Worm (Caenorhabditis elegans): ENCODE results near the gene nonu-1.

The nonu-1 gene

DNA sequence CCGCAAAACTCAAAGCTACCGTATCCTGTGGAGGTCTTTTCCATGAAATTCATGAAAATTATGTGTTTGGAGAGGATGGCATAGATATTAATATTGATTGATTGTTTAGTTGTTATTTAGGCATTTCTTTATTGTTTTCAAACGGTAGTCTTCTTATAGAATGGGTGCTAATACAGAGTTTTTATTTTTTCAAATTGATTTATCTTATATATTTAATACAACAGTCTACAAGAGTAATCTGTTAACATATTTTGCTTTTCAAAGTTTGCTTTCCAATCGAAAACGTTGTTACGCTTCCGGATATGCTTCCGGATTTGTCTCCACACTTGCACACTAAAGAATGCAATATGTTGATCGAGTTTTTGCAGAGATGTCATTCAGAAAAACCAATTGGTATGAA lies 17.1 kb upstream of the nonu-1 start, which contains the start of gene C35D10.17:
Gene C35D10.17, plus strand, starts transcription at position 301 of the 400 bp plus-strand sequence.
- TF ChIP-seq aly-1 (tag; optimal IDR thresholded peaks at IDR 0.05) = no peak

- TF ChIP-seq tbx-37 (GFP tag; conservative IDR thresholded peaks at IDR 0.05) (no peak), aly-1 (tag; optimal IDR thresholded peaks at IDR 0.05) (no peak), hmbx-1 (tag; optimal IDR thresholded peaks at IDR 0.05) (no peak), scrt-1 (GFP tag; IDR thresholded peaks at IDR 0.05) (no peak), hnd-1 (tag; optimal IDR thresholded peaks at IDR 0.05) (no peak), ceh-13 (GFP tag; optimal IDR thresholded peaks at IDR 0.05) (no peak), flt-1 (GFP tag; IDR thresholded peaks at IDR 0.05) (no peak), tra-4 (tag; optimal IDR thresholded peaks at IDR 0.05) (no peak), F13C5.2 (tag; optimal IDR thresholded peaks at IDR 0.05) (no peak), tbx-11 (GFP tag; IDR thresholded peaks at IDR 0.05) (no peak), B0310.2 (tag; optimal IDR thresholded peaks at IDR 0.05) (no peak), ets-7 (tag; optimal IDR thresholded peaks at IDR 0.05) (no peak), hmg-4 (GFP tag; optimal IDR thresholded peaks at IDR 0.05) (no peak), ama-1 (optimal IDR thresholded peaks at IDR 0.05) (no peak), ceh-36 (tag; optimal IDR thresholded peaks at IDR 0.05) (no peak)
These were observed 13.4 kb upstream of the nonu-1 start, which contains the start of gene coq-8 for ce11 chrIII:4863127-4863526. coq-8 (plus strand) TSS chrIII:4863427.

DNA sequence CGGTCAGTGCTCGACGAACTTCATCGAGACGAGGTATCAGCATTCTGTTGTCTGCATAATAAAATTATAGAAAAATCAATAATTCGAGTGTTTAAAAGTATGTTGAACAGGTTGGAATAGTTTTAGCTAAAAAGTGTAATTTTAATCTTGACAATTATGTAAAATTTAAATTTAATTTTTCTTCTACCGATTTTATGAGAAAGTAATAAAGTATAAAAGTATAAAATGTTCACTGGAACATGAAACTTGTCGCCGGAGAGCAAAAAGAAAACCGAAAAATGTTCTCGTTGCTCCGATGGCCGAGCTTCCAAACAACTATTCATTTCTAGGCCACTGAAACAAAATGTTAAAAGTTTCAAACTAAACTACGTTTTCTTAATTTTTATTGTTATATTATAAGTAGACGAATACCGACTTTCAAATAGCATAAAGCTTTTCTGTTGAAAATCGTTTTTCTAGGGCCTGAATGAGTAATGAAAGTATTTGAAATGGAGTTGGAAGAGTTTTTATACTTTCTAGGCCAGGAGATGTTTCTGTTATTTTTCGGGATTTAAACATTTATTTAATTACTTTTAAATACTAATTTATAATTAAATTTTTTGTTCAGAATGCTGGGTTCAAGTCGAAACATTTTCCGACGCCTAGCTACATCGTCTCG lies 12.2 kb upstream of the nonu-1 start, which contains the start of the genes C35D10.10 and C35D10.5:
Gene C35D10.10, minus strand, starts transcription at position 51 of the 658 bp plus-strand sequence.
Gene C35D10.5, plus strand, starts transcription at position 608 of the 658 bp plus-strand sequence.
- TF ChIP-seq tbx-37 (GFP tag; conservative IDR thresholded peaks at IDR 0.05) = no peak
- TF ChIP-seq aly-1 (tag; optimal IDR thresholded peaks at IDR 0.05) = no peak
- TF ChIP-seq F13C5.2 (tag; optimal IDR thresholded peaks at IDR 0.05) = no peak
- TF ChIP-seq hmbx-1 (tag; optimal IDR thresholded peaks at IDR 0.05) = no peak
- no peak for TF ChIP-seq ceh-13 (GFP tag; optimal IDR thresholded peaks at IDR 0.05)
- TF ChIP-seq tra-4 (tag; optimal IDR thresholded peaks at IDR 0.05) = no peak
- no peak for TF ChIP-seq scrt-1 (GFP tag; IDR thresholded peaks at IDR 0.05)
- TF ChIP-seq tbx-11 (GFP tag; IDR thresholded peaks at IDR 0.05) = no peak

DNA sequence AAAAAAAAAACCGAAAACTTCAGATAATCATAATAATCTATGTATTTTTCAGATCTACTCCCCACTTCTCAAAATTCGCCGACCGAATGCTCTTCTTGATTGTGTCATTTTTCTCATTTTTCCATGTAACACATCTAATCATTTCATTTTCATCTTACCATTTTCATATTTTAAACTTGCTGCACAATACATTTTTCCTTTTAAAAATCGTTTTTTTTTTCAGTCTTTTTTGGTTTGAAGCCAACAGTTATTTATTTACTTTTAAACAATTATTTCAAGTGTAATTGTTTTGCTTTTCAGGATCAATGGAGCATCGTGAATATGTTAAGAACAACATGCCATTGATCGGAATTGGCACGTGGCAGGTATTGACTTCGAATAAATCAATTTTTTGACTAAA lies 9.3 kb upstream of the nonu-1 start, which contains the start of gene C35D10.6:
Gene C35D10.6, plus strand, starts transcription at position 301 of the 400 bp plus-strand sequence.
- TF ChIP-seq sea-1 (GFP tag; conservative IDR thresholded peaks at IDR 0.05) (no peak), flt-1 (GFP tag; IDR thresholded peaks at IDR 0.05) (no peak)

DNA sequence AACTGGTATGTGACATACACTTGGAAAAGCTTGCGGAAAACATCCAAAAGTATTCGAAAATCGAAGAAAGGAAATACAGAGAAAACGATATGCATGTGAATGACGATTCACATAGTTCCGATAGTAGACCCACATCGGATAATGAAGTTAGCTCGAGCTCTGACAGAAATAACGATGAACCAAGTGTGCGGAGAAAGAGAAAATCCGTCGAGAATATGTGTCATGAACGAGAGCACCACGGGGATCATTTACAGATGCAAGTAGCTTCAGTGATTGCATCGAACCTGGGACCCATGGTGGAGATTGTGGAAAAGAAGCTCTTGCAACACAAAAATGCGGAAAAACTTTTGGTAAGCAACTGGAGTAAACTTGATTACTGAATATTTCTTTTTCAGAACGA lies 7.3 kb upstream of the nonu-1 start:
- TF ChIP-seq scrt-1 (GFP tag; IDR thresholded peaks at IDR 0.05) = no peak
- TF ChIP-seq B0310.2 (tag; optimal IDR thresholded peaks at IDR 0.05) = no peak
- TF ChIP-seq ets-7 (tag; optimal IDR thresholded peaks at IDR 0.05) = no peak
- no peak for TF ChIP-seq sea-1 (GFP tag; conservative IDR thresholded peaks at IDR 0.05)
- no peak for TF ChIP-seq F13C5.2 (tag; optimal IDR thresholded peaks at IDR 0.05)
- TF ChIP-seq tbx-11 (GFP tag; IDR thresholded peaks at IDR 0.05) = no peak
- TF ChIP-seq hmbx-1 (tag; optimal IDR thresholded peaks at IDR 0.05) = no peak
- TF ChIP-seq tbx-37 (GFP tag; conservative IDR thresholded peaks at IDR 0.05) = no peak
- TF ChIP-seq ceh-13 (GFP tag; optimal IDR thresholded peaks at IDR 0.05) = no peak

- no peak for TF ChIP-seq tbx-37 (GFP tag; conservative IDR thresholded peaks at IDR 0.05)
- no peak for TF ChIP-seq ceh-36 (tag; optimal IDR thresholded peaks at IDR 0.05)
- no peak for TF ChIP-seq ceh-13 (GFP tag; optimal IDR thresholded peaks at IDR 0.05)
These were observed 6.4 kb upstream of the nonu-1 start, which contains the start of gene C35D10.7 for ce11 chrIII:4856109-4856508. C35D10.7 (plus strand) TSS chrIII:4856193.

ce11 chrIII:4854918-4855317 lies 5.2 kb upstream of the nonu-1 start, which contains the start of gene C35D10.8:
C35D10.8 (plus strand) TSS chrIII:4855218.
- TF ChIP-seq B0310.2 (tag; optimal IDR thresholded peaks at IDR 0.05) = no peak
- TF ChIP-seq hnd-1 (tag; optimal IDR thresholded peaks at IDR 0.05) = no peak
- TF ChIP-seq hmg-4 (GFP tag; optimal IDR thresholded peaks at IDR 0.05) = no peak
- no peak for TF ChIP-seq aly-1 (tag; optimal IDR thresholded peaks at IDR 0.05)
- TF ChIP-seq ets-7 (tag; optimal IDR thresholded peaks at IDR 0.05) = no peak
- TF ChIP-seq ceh-13 (GFP tag; optimal IDR thresholded peaks at IDR 0.05) = no peak
- TF ChIP-seq sea-1 (GFP tag; conservative IDR thresholded peaks at IDR 0.05) = no peak
- TF ChIP-seq scrt-1 (GFP tag; IDR thresholded peaks at IDR 0.05) = no peak
- no peak for TF ChIP-seq tbx-37 (GFP tag; conservative IDR thresholded peaks at IDR 0.05)
- TF ChIP-seq hmbx-1 (tag; optimal IDR thresholded peaks at IDR 0.05) = no peak
- no peak for TF ChIP-seq ceh-36 (tag; optimal IDR thresholded peaks at IDR 0.05)
- no peak for TF ChIP-seq tra-4 (tag; optimal IDR thresholded peaks at IDR 0.05)

ce11 chrIII:4852025-4852424 lies 2.3 kb upstream of the nonu-1 start, which contains the start of gene ced-4:
ced-4 (plus strand) TSS chrIII:4852325.
- no peak for TF ChIP-seq B0310.2 (tag; optimal IDR thresholded peaks at IDR 0.05)
- no peak for TF ChIP-seq scrt-1 (GFP tag; IDR thresholded peaks at IDR 0.05)
- TF ChIP-seq ets-7 (tag; optimal IDR thresholded peaks at IDR 0.05) = no peak
- TF ChIP-seq hmbx-1 (tag; optimal IDR thresholded peaks at IDR 0.05) = no peak
- no peak for TF ChIP-seq ama-1 (optimal IDR thresholded peaks at IDR 0.05)
- no peak for TF ChIP-seq tbx-11 (GFP tag; IDR thresholded peaks at IDR 0.05)
- no peak for TF ChIP-seq ceh-13 (GFP tag; optimal IDR thresholded peaks at IDR 0.05)
- TF ChIP-seq aly-1 (tag; optimal IDR thresholded peaks at IDR 0.05) = no peak
- TF ChIP-seq pes-1 (GFP tag; IDR thresholded peaks at IDR 0.05) = no peak
- no peak for TF ChIP-seq F13C5.2 (tag; optimal IDR thresholded peaks at IDR 0.05)
- no peak for TF ChIP-seq flt-1 (GFP tag; IDR thresholded peaks at IDR 0.05)
- no peak for TF ChIP-seq ceh-36 (tag; optimal IDR thresholded peaks at IDR 0.05)
- TF ChIP-seq hnd-1 (tag; optimal IDR thresholded peaks at IDR 0.05) = no peak
- no peak for TF ChIP-seq hmg-4 (GFP tag; optimal IDR thresholded peaks at IDR 0.05)
- TF ChIP-seq sea-1 (GFP tag; conservative IDR thresholded peaks at IDR 0.05) = no peak
- no peak for TF ChIP-seq tbx-37 (GFP tag; conservative IDR thresholded peaks at IDR 0.05)
- no peak for TF ChIP-seq tra-4 (tag; optimal IDR thresholded peaks at IDR 0.05)

Data from whole organism, early embryonic.